Worm (Caenorhabditis elegans): Measurements from ENCODE around the gene rps-22.

DNA sequence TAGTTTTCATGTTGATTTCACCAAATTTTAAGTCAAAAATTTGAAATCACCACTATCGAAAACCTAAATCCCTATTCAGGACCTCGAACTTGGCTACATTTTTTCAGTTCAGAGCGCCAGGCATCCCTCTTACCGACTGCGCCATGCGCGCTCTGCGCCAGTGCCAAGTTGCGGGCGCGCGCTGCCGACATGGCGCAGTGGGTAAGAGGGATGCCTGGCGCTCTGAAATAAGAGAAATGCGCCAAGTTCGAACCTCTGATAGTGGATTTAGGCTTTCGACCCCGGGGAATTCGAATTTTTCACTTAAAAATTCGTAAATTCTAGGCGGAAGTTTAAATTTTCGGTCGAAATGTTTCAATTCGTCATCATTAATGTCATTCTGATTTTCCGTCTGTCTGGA is 39.6 kb downstream of the rps-22 start:
- no peak for TF ChIP-seq aly-2 (tag; optimal IDR thresholded peaks at IDR 0.05)
- no peak for TF ChIP-seq nhr-6 (tag; optimal IDR thresholded peaks at IDR 0.05)
- no peak for TF ChIP-seq snpc-4 (tag; optimal IDR thresholded peaks at IDR 0.05)
- no peak for TF ChIP-seq ceh-82 (tag; optimal IDR thresholded peaks at IDR 0.05)
- TF ChIP-seq unc-39 (tag; optimal IDR thresholded peaks at IDR 0.05), result no peak
- no peak for TF ChIP-seq nhr-237 (tag; optimal IDR thresholded peaks at IDR 0.05)
- no peak for TF ChIP-seq R02D3.7 (tag; optimal IDR thresholded peaks at IDR 0.05)
- TF ChIP-seq egl-27 (tag; optimal IDR thresholded peaks at IDR 0.05), result no peak

Data from whole organism, L2 larva.